Worm (Caenorhabditis elegans) whole organism, L1 larva: Measurements from ENCODE around the gene K08F4.3.

ENCODE experiments used
- aha-1 ChIP-seq: fragments of 150-350 bp; optimal IDR thresholded peaks from 2 replicates; lab custom pipeline; 2014; ENCODE audit warnings: missing biosample characterization, missing genetic modification characterization
- blmp-1 ChIP-seq: fragments of 150-350 bp; optimal IDR thresholded peaks from 2 replicates; lab custom pipeline; 2014; ENCODE audit warnings: missing biosample characterization, missing genetic modification characterization
- ceh-82 ChIP-seq, 3 experiments: fragments of 150-350 bp in 1 of 3; sonication (generic microtip) in 2 of 3; optimal IDR thresholded peaks; 2 replicates each; lab custom pipeline; 2014 to 2017; ENCODE audit warnings: missing biosample characterization in 3 of 3, missing genetic modification characterization in 3 of 3
- efl-1 ChIP-seq, 4 experiments: fragments of 150-350 bp; optimal IDR thresholded peaks in 3 of 4; peaks in 1 of 4; 1 replicate in 1 of 4; 2 replicates in 3 of 4; lab custom pipeline; 2014; ENCODE audit warnings: missing biosample characterization in 2 of 4, missing genetic modification characterization in 2 of 4, missing genetic modification reagents in 2 of 4
- egl-27 ChIP-seq, 2 experiments: fragments of 150-350 bp in 1 of 2; sonication (generic microtip); optimal IDR thresholded peaks; 3 replicates each; lab custom pipeline; 2017 to 2018; ENCODE audit warnings: missing biosample characterization in 2 of 2, missing genetic modification characterization in 2 of 2, missing genetic modification reagents in 2 of 2
- fkh-10 ChIP-seq: sonication (generic microtip); optimal IDR thresholded peaks from 2 replicates; lab custom pipeline; 2017; ENCODE audit warnings: missing biosample characterization, missing genetic modification reagents, missing genetic modification characterization
- lin-13 ChIP-seq: fragments of 150-350 bp; optimal IDR thresholded peaks from 2 replicates; lab custom pipeline; 2014; ENCODE audit warnings: missing biosample characterization, missing genetic modification reagents, missing genetic modification characterization
- lin-35 ChIP-seq, 2 experiments: fragments of 150-350 bp; optimal IDR thresholded peaks; 2 replicates each; lab custom pipeline; 2014; ENCODE audit warnings: missing biosample characterization in 2 of 2, missing genetic modification characterization in 2 of 2, missing genetic modification reagents in 2 of 2
- nhr-28 ChIP-seq: fragments of 150-350 bp; optimal IDR thresholded peaks from 2 replicates; lab custom pipeline; 2014; ENCODE audit warnings: missing biosample characterization, missing genetic modification characterization
- nhr-77 ChIP-seq: fragments of 150-350 bp; optimal IDR thresholded peaks from 2 replicates; lab custom pipeline; 2014; ENCODE audit warnings: missing biosample characterization, missing genetic modification characterization
- pax-3 ChIP-seq: fragments of 200-800 bp; sonication (Bioruptor generic); optimal IDR thresholded peaks from 2 replicates; lab custom pipeline; 2018; ENCODE audit warnings: mild to moderate bottlenecking, missing genetic modification characterization, moderate library complexity, missing compliant biosample characterization
- snpc-4 ChIP-seq: fragments of 150-350 bp; optimal IDR thresholded peaks from 2 replicates; lab custom pipeline; 2014; ENCODE audit warnings: missing biosample characterization, missing genetic modification characterization
- zag-1 ChIP-seq: fragments of 150-350 bp; optimal IDR thresholded peaks from 2 replicates; lab custom pipeline; 2014; ENCODE audit warnings: missing biosample characterization, missing genetic modification characterization

ce11 chrIV:10174932-10175732 lies 46.1 kb downstream of the K08F4.3 start:
- TF ChIP-seq snpc-4 (no peak), lin-35 (GFP tag; optimal IDR thresholded peaks at IDR 0.05; lab: Kevin White, UChicago) (no peak), nhr-28 (no peak), zag-1 (no peak), fkh-10 (GFP tag; lab: Kevin White, UChicago) (no peak), pax-3 (tag; lab: Kevin White, UChicago) (no peak), aha-1 (tag; lab: Kevin White, UChicago) (no peak), efl-1 (optimal IDR thresholded peaks at IDR 0.05; lab: Kevin White, UChicago) (no peak), efl-1 (GFP tag; optimal IDR thresholded peaks at IDR 0.05 in 1 of 2; lab: Kevin White, UChicago) (peak in 1 of 2 experiments; percentile 62), nhr-77 (tag; lab: Kevin White, UChicago) (no peak), blmp-1 (tag; lab: Kevin White, UChicago) (peak; percentile 74), lin-13 (GFP tag; lab: Kevin White, UChicago) (no peak), ceh-82 (tag; optimal IDR thresholded peaks at IDR 0.05; lab: Kevin White, UChicago) (no peak), egl-27 (tag; optimal IDR thresholded peaks at IDR 0.05; lab: Kevin White, UChicago) (no peak)
